Worm (Caenorhabditis elegans) whole organism, L3 larva: Measurements from ENCODE around the gene srh-201.

Experiments used
- R02D3.7 ChIP-seq: fragments of 150-350 bp; optimal IDR thresholded peaks from 2 replicates; lab custom pipeline; 2014; ENCODE audit warnings: missing biosample characterization, missing genetic modification characterization
- ZK546.5 ChIP-seq: sonication (generic microtip); optimal IDR thresholded peaks from 2 replicates; lab custom pipeline; 2017; ENCODE audit warnings: missing biosample characterization, missing genetic modification characterization
- aly-2 ChIP-seq: fragments of 150-350 bp; optimal IDR thresholded peaks from 2 replicates; lab custom pipeline; 2014; ENCODE audit warnings: missing biosample characterization, missing genetic modification characterization
- ceh-16 ChIP-seq: sonication (generic microtip); optimal IDR thresholded peaks from 2 replicates; lab custom pipeline; 2017; ENCODE audit warnings: missing biosample characterization, missing genetic modification characterization
- ceh-28 ChIP-seq: fragments of 150-350 bp; optimal IDR thresholded peaks from 2 replicates; lab custom pipeline; 2014; ENCODE audit warnings: missing biosample characterization, missing genetic modification reagents, missing genetic modification characterization
- ceh-82 ChIP-seq: fragments of 150-350 bp; optimal IDR thresholded peaks from 2 replicates; lab custom pipeline; 2014; ENCODE audit warnings: missing biosample characterization, missing genetic modification characterization
- ceh-9 ChIP-seq: sonication (generic microtip); optimal IDR thresholded peaks from 2 replicates; lab custom pipeline; 2018; ENCODE audit warnings: missing biosample characterization, missing genetic modification characterization
- daf-12 ChIP-seq: fragments of 150-350 bp; optimal IDR thresholded peaks from 2 replicates; lab custom pipeline; 2014; ENCODE audit warnings: missing biosample characterization, missing genetic modification reagents, missing genetic modification characterization
- egl-27 ChIP-seq: sonication (generic microtip); optimal IDR thresholded peaks from 4 replicates; lab custom pipeline; 2017; ENCODE audit warnings: missing biosample characterization, missing genetic modification reagents, missing genetic modification characterization
- elt-1 ChIP-seq: fragments of 150-350 bp; optimal IDR thresholded peaks from 2 replicates; lab custom pipeline; 2014; ENCODE audit warnings: missing biosample characterization, missing genetic modification characterization
- elt-3 ChIP-seq, 3 experiments: fragments of 150-350 bp in 1 of 3; sonication (generic microtip) in 2 of 3; optimal IDR thresholded peaks; 2 replicates in 2 of 3; 4 replicates in 1 of 3; lab custom pipeline; 2014 to 2017; ENCODE audit warnings: missing biosample characterization in 3 of 3, missing genetic modification characterization in 3 of 3
- eor-1 ChIP-seq, 2 experiments: fragments of 150-350 bp; optimal IDR thresholded peaks; 2 replicates each; lab custom pipeline; 2014 to 2018; ENCODE audit warnings: missing biosample characterization in 2 of 2, missing genetic modification characterization in 2 of 2
- fkh-10 ChIP-seq: sonication (generic microtip); optimal IDR thresholded peaks from 2 replicates; lab custom pipeline; 2017; ENCODE audit warnings: missing biosample characterization, missing genetic modification reagents, missing genetic modification characterization
- fkh-2 ChIP-seq: fragments of 150-350 bp; optimal IDR thresholded peaks from 2 replicates; lab custom pipeline; 2014; ENCODE audit warnings: missing biosample characterization, missing genetic modification reagents, missing genetic modification characterization
- fos-1 ChIP-seq: fragments of 150-350 bp; optimal IDR thresholded peaks from 2 replicates; lab custom pipeline; 2014; ENCODE audit warnings: missing biosample characterization, missing genetic modification characterization
- hmg-11 ChIP-seq: sonication (generic microtip); optimal IDR thresholded peaks from 2 replicates; lab custom pipeline; 2016; ENCODE audit warnings: missing genetic modification characterization, missing compliant biosample characterization
- jun-1 ChIP-seq: fragments of 150-350 bp; optimal IDR thresholded peaks from 2 replicates; lab custom pipeline; 2014; ENCODE audit warnings: missing biosample characterization, missing genetic modification reagents, missing genetic modification characterization
- lin-15B ChIP-seq: fragments of 150-350 bp; optimal IDR thresholded peaks from 2 replicates; lab custom pipeline; 2014; ENCODE audit warnings: missing biosample characterization, missing genetic modification characterization
- lin-39 ChIP-seq: fragments of 150-350 bp; optimal IDR thresholded peaks from 2 replicates; lab custom pipeline; 2018; ENCODE audit warnings: missing biosample characterization, missing genetic modification reagents, missing genetic modification characterization
- lsy-12 ChIP-seq: sonication (generic microtip); optimal IDR thresholded peaks from 2 replicates; lab custom pipeline; 2016; ENCODE audit warnings: mild to moderate bottlenecking, missing genetic modification characterization, missing compliant biosample characterization
- mml-1 ChIP-seq: fragments of 150-350 bp; sonication (generic microtip); optimal IDR thresholded peaks from 3 replicates; lab custom pipeline; 2014; ENCODE audit warnings: missing biosample characterization, missing genetic modification characterization
- nfya-1 ChIP-seq: sonication (generic microtip); optimal IDR thresholded peaks from 2 replicates; lab custom pipeline; 2017; ENCODE audit warnings: missing genetic modification characterization, mild to moderate bottlenecking, missing compliant biosample characterization, antibody characterized with exemption, moderate library complexity; ENCODE audit not compliant: insufficient read depth
- nhr-11 ChIP-seq: fragments of 150-350 bp; optimal IDR thresholded peaks from 2 replicates; lab custom pipeline; 2014; ENCODE audit warnings: missing biosample characterization, missing genetic modification characterization
- nhr-12 ChIP-seq: fragments of 150-350 bp; optimal IDR thresholded peaks from 2 replicates; lab custom pipeline; 2014; ENCODE audit warnings: missing biosample characterization, missing genetic modification characterization
- nhr-237 ChIP-seq: fragments of 150-350 bp; optimal IDR thresholded peaks from 2 replicates; lab custom pipeline; 2014; ENCODE audit warnings: missing biosample characterization, missing genetic modification characterization
- nhr-25 ChIP-seq: sonication (generic microtip); optimal IDR thresholded peaks from 2 replicates; lab custom pipeline; 2017; ENCODE audit warnings: missing biosample characterization, missing genetic modification characterization
- nhr-28 ChIP-seq: fragments of 150-350 bp; optimal IDR thresholded peaks from 2 replicates; lab custom pipeline; 2014; ENCODE audit warnings: missing biosample characterization, missing genetic modification characterization
- nhr-43 ChIP-seq: sonication (generic microtip); optimal IDR thresholded peaks from 2 replicates; lab custom pipeline; 2016; ENCODE audit warnings: mild to moderate bottlenecking, missing genetic modification characterization, missing compliant biosample characterization; ENCODE audit not compliant: poor library complexity, severe bottlenecking
- nhr-67 ChIP-seq: fragments of 150-350 bp; optimal IDR thresholded peaks from 2 replicates; lab custom pipeline; 2014; ENCODE audit warnings: missing biosample characterization, missing genetic modification characterization
- nhr-76 ChIP-seq: fragments of 150-350 bp; sonication (generic microtip); optimal IDR thresholded peaks from 5 replicates; lab custom pipeline; 2014; ENCODE audit warnings: missing biosample characterization, missing genetic modification characterization
- nhr-77 ChIP-seq: fragments of 150-350 bp; optimal IDR thresholded peaks from 2 replicates; lab custom pipeline; 2014; ENCODE audit warnings: missing biosample characterization, missing genetic modification characterization
- pha-4 ChIP-seq: fragments of 150-350 bp; optimal IDR thresholded peaks from 2 replicates; lab custom pipeline; 2014; ENCODE audit warnings: missing biosample characterization, missing genetic modification reagents, missing genetic modification characterization
- pqm-1 ChIP-seq: fragments of 150-350 bp; optimal IDR thresholded peaks from 2 replicates; lab custom pipeline; 2017; ENCODE audit warnings: missing biosample characterization, missing genetic modification characterization, inconsistent platforms
- sea-2 ChIP-seq: fragments of 150-350 bp; sonication (generic microtip); optimal IDR thresholded peaks from 4 replicates; lab custom pipeline; 2014; ENCODE audit warnings: missing biosample characterization, missing genetic modification reagents, missing genetic modification characterization
- unc-39 ChIP-seq: sonication (generic microtip); optimal IDR thresholded peaks from 4 replicates; lab custom pipeline; 2017; ENCODE audit warnings: missing biosample characterization, missing genetic modification characterization
- zag-1 ChIP-seq: fragments of 150-350 bp; optimal IDR thresholded peaks from 2 replicates; lab custom pipeline; 2014; ENCODE audit warnings: missing biosample characterization, missing genetic modification characterization
- ztf-11 ChIP-seq: fragments of 150-350 bp; optimal IDR thresholded peaks from 2 replicates; lab custom pipeline; 2014; ENCODE audit warnings: missing biosample characterization, missing genetic modification characterization
- ztf-4 ChIP-seq: fragments of 150-350 bp; optimal IDR thresholded peaks from 2 replicates; lab custom pipeline; 2014; ENCODE audit warnings: missing biosample characterization, missing genetic modification characterization

The srh-201 gene

DNA sequence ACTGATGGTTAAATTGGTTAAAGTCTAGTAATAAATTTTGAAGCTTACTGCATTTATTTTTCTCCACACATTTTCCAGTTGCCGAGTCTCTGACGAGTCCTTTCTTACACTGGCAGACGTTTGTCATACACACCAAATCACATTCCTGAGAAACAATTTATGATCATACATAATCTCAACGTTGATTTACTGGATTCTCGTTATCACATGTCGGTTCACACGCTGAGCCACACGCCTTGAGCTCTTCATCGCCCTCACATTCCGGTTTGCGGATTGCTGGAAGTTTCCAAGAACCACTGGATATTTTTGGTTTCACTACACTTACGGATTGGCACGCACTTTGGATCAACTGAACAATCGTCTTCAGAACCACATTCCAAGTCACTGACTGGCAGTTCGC, 42.0 kb upstream of the srh-201 start:
- TF ChIP-seq egl-27 (tag; lab: Kevin White, UChicago) (no peak), jun-1 (no peak), fos-1 (tag; lab: Kevin White, UChicago) (no peak), nhr-11 (tag; lab: Kevin White, UChicago) (peak; percentile 47), mml-1 (tag; lab: Kevin White, UChicago) (no peak), hmg-11 (tag; lab: Kevin White, UChicago) (no peak)

DNA sequence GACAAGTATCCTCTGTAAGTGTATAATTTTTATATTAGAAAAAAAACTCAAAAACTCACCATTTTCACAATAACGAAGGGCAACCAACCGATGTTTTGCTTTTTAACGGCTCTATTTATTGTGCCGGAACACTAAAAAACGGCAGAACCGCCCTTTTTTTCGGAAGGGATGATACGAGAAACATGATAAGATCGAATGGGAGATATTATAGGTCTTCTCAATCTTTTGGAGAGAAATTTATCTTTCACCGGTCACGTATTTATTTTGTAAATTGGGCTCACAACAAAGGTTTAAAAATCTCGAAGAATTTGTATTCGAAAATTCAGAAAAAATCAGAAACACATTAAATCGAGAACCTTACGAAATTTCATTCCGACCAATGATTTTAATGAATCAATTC, 41.1 kb upstream of the srh-201 start, which contains the start of gene swm-1:
TSS of gene swm-1 (minus strand) at position 101 of the 400 bp plus-strand sequence.
- no peak for TF ChIP-seq nhr-67
- TF ChIP-seq nhr-28 (tag; lab: Kevin White, UChicago) = no peak
- TF ChIP-seq ZK546.5 = no peak
- TF ChIP-seq nhr-237 (tag; lab: Kevin White, UChicago) = no peak
- no peak for TF ChIP-seq pqm-1 (tag; lab: Kevin White, UChicago)
- TF ChIP-seq aly-2 (tag; lab: Kevin White, UChicago) = no peak
- TF ChIP-seq ztf-11 (tag; lab: Kevin White, UChicago) = no peak
- TF ChIP-seq nhr-76 (tag; lab: Kevin White, UChicago) = no peak
- no peak for TF ChIP-seq nhr-77 (tag; lab: Kevin White, UChicago)
- TF ChIP-seq eor-1 (tag; optimal IDR thresholded peaks at IDR 0.05; lab: Kevin White, UChicago) = no peak
- TF ChIP-seq nhr-12 (tag; lab: Kevin White, UChicago) = no peak
- TF ChIP-seq ztf-4 (tag; lab: Kevin White, UChicago) = no peak
- no peak for TF ChIP-seq ceh-16 (tag; lab: Kevin White, UChicago)
- TF ChIP-seq ceh-28 (tag; lab: Kevin White, UChicago) = no peak
- no peak for TF ChIP-seq elt-1 (tag; lab: Kevin White, UChicago)
- no peak for TF ChIP-seq lsy-12 (tag; lab: Kevin White, UChicago)
- no peak for TF ChIP-seq R02D3.7 (tag; lab: Kevin White, UChicago)
- TF ChIP-seq nfya-1 (tag; lab: Kevin White, UChicago) = no peak
- TF ChIP-seq ceh-82 = no peak
- TF ChIP-seq egl-27 (tag; lab: Kevin White, UChicago) = no peak
- TF ChIP-seq, all 47 proteins: peak for 0

DNA sequence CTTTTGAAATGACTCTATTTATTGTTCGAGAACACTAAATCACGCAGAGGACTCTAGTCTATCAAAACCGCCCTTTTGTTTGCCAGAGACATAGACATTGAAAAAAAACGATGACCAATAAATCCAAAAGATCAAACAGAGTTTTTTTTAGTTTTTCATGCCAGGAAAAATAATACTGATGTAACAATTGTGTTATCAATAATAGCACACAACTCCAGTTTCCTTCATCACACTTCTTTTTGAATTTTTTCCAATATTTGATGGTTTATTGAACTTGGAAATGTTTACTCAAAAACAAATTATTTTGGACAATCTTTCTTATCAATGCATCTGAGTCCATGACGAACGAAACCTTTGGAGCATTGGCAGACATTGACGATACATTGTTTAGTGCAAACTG, 40.3 kb upstream of the srh-201 start, which contains the start of gene C25E10.8:
TSS of gene C25E10.8 (minus strand) at position 101 of the 400 bp plus-strand sequence.
- no peak for TF ChIP-seq nhr-237 (tag; lab: Kevin White, UChicago)
- TF ChIP-seq nhr-11 (tag; lab: Kevin White, UChicago) = no peak
- no peak for TF ChIP-seq elt-3 (tag; optimal IDR thresholded peaks at IDR 0.05; lab: Kevin White, UChicago)
- TF ChIP-seq unc-39 (tag; lab: Kevin White, UChicago) = no peak
- no peak for TF ChIP-seq fkh-10 (GFP tag; lab: Kevin White, UChicago)
- TF ChIP-seq nfya-1 (tag; lab: Kevin White, UChicago) = no peak
- no peak for TF ChIP-seq elt-1 (tag; lab: Kevin White, UChicago)

DNA sequence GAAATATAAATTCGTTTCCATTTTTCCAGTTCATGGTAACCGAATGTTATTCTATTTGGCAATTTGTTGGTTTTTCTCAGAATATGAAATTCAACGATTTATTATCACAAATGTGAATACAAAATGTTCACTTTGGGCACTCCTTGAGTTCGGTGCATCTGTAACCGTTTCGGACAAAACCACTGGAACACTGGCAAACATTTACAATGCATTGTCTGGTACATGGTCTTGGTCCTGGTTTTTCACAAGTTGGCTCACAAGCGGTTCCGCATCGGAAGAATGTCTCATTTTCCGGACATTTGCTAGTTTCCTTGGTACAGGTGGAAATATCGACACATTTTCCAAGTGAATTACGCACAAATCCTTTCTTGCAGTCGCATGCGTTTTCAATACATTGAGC, 39.6 kb upstream of the srh-201 start:
- TF ChIP-seq R02D3.7 (tag; lab: Kevin White, UChicago) (no peak), fkh-2 (tag; lab: Kevin White, UChicago) (no peak), hmg-11 (tag; lab: Kevin White, UChicago) (no peak), ztf-11 (tag; lab: Kevin White, UChicago) (no peak), nhr-25 (no peak), ceh-82 (no peak), pha-4 (tag; lab: Kevin White, UChicago) (no peak), nhr-76 (tag; lab: Kevin White, UChicago) (no peak), nhr-43 (tag; lab: Kevin White, UChicago) (no peak), elt-1 (tag; lab: Kevin White, UChicago) (no peak), nhr-67 (no peak), ZK546.5 (no peak), nhr-11 (tag; lab: Kevin White, UChicago) (no peak), pqm-1 (tag; lab: Kevin White, UChicago) (no peak), mml-1 (tag; lab: Kevin White, UChicago) (no peak), egl-27 (tag; lab: Kevin White, UChicago) (no peak)

DNA sequence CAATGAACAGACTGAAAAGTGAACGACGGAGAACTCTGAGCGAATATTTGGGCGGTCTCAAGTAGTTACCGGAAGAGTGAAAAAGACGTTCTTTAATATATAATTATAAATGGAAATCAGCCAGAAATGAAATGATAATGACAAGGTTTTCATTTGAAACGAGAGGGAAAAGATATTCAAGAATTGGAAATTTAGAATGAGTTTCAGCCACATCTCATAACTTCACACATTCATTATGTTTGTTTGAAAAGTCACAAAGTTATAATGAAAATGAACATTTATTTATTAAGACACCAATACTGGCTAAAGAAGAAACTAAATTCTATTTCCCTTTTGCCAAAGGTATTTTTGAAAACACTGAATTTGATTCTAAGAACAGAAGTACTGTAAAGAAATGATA, 37.4 kb upstream of the srh-201 start, which contains the start of gene C25E10.7:
TSS of gene C25E10.7 (minus strand) at position 101 of the 400 bp plus-strand sequence.
- TF ChIP-seq daf-12 (tag; lab: Kevin White, UChicago) (no peak), fkh-10 (GFP tag; lab: Kevin White, UChicago) (no peak), ztf-4 (tag; lab: Kevin White, UChicago) (no peak), lin-15B (no peak), ceh-9 (tag; lab: Kevin White, UChicago) (no peak), nfya-1 (tag; lab: Kevin White, UChicago) (no peak), ceh-28 (tag; lab: Kevin White, UChicago) (no peak), zag-1 (tag; lab: Kevin White, UChicago) (no peak), nhr-77 (tag; lab: Kevin White, UChicago) (no peak), eor-1 (tag; optimal IDR thresholded peaks at IDR 0.05; lab: Kevin White, UChicago) (no peak), sea-2 (no peak), pha-4 (tag; lab: Kevin White, UChicago) (no peak), lin-39 (tag; lab: Kevin White, UChicago) (no peak)
